Worm (Caenorhabditis elegans): ENCODE results near the gene F52E1.5.

- TF ChIP-seq nhr-11 (tag; optimal IDR thresholded peaks at IDR 0.05) (no peak), T20F7.1 (GFP tag; optimal IDR thresholded peaks at IDR 0.05) (no peak), pqm-1 (tag; optimal IDR thresholded peaks at IDR 0.05) (no peak), snpc-4 (tag; optimal IDR thresholded peaks at IDR 0.05) (no peak), ZK546.5 (tag; optimal IDR thresholded peaks at IDR 0.05) (no peak), mxl-2 (GFP tag; conservative IDR thresholded peaks at IDR 0.05) (no peak), aha-1 (tag) (no peak), egl-27 (tag; optimal IDR thresholded peaks at IDR 0.05) (no peak)
These were observed 26.8 kb downstream of the F52E1.5 start for ce11 chrV:8406155-8406554.
